Worm (Caenorhabditis elegans): ENCODE data around the gene B0303.16.

DNA sequence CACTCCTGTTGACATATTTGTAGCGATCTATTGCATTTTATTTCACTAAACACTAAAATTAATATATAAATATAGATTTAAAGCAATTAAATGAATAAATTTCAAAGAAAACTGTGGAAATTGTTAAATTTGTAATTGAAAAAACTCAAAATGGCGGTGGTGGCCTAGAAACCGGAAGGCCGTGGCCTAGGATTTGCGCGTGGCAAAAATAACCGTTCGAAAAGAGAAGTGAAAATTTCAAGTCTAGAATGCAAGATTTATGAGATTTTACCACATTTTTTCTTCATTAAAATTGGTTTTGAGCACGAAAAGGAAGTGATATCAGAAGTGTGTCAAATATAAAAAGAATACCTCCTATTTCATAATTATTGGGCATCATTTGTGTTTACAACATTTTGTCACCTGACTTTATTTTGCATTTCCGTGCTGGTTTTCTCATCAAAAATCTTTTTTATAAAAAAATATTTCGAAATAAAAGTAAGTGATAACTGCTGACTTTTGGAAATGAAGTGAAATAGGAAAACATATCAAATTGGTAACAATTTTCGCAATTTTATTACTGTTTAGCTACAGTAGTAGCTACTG lies 21.1 kb upstream of the B0303.16 start, which contains the start of gene fli-1:
- TF ChIP-seq ama-1 (optimal IDR thresholded peaks at IDR 0.05): no peak
- no peak for TF ChIP-seq tra-4 (tag; optimal IDR thresholded peaks at IDR 0.05)
- TF ChIP-seq ceh-13 (GFP tag; optimal IDR thresholded peaks at IDR 0.05): no peak
- no peak for TF ChIP-seq ets-7 (tag; optimal IDR thresholded peaks at IDR 0.05)
- no peak for TF ChIP-seq scrt-1 (GFP tag; IDR thresholded peaks at IDR 0.05)
- no peak for TF ChIP-seq hnd-1 (tag; optimal IDR thresholded peaks at IDR 0.05)
- TF ChIP-seq pes-1 (GFP tag; IDR thresholded peaks at IDR 0.05): no peak

Data from whole organism, early embryonic.